Fruit fly (Drosophila melanogaster): ENCODE measurements around the gene CG4364.

DNA sequence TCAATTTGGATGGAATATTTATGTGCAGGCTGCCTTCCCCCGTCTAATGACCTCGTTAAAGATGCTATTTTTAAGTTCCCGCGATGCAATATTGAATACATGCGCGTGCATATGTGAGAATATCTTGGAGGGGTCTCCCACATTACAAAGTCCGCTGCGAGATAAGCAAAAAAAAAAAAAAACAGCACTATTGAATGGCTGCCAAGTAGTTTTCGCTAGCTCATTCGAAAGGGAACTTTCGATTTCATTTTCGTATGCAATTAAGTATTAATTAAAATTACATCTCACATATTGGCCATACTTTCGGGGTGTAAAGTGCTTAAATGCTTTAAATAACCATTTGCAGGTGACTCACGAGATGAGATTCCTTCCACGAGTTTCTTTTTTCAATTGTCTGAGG is 4.0 kb downstream of the CG4364 start:
- TF ChIP-seq CG8478 (optimal IDR thresholded peaks at IDR 0.05) = no peak
- TF ChIP-seq CTCF (optimal IDR thresholded peaks at IDR 0.05) = no peak

All from S2 (cell line).